Fruit fly (Drosophila melanogaster) whole organism, embryonic: ENCODE results near the gene Nf1.

Experiments
- Ada2b ChIP-seq: fragments of 200-800 bp; sonication (Bioruptor generic); IDR thresholded peaks from 2 replicates; pipeline ENCODE4 v1.3.6; 2022; ENCODE audit warnings: missing biosample characterization, missing genetic modification characterization
- CG10366 ChIP-seq: fragments of 200-800 bp; sonication (Bioruptor generic); IDR thresholded peaks from 2 replicates; pipeline ENCODE4 v1.3.6; 2022; ENCODE audit warnings: missing biosample characterization, missing genetic modification characterization
- CG11093 ChIP-seq: fragments of 200-800 bp; sonication (Bioruptor generic); IDR thresholded peaks from 3 replicates; pipeline ENCODE4 v1.3.6; 2022; ENCODE audit warnings: missing biosample characterization, missing genetic modification characterization
- CG11398 ChIP-seq: fragments of 200-800 bp; sonication (Bioruptor generic); optimal IDR thresholded peaks from 2 replicates; lab custom pipeline; 2016; ENCODE audit warnings: missing biosample characterization, missing genetic modification characterization
- CG11723 ChIP-seq: fragments of 200-800 bp; sonication (Bioruptor generic); optimal IDR thresholded peaks from 2 replicates; lab custom pipeline; 2017; ENCODE audit warnings: missing biosample characterization, mild to moderate bottlenecking, missing genetic modification characterization
- CG13287 ChIP-seq: fragments of 200-800 bp; sonication (Bioruptor generic); IDR thresholded peaks from 2 replicates; pipeline ENCODE4 v1.3.6; 2022; ENCODE audit warnings: missing biosample characterization, missing genetic modification characterization; ENCODE audit not compliant: partially characterized antibody
- CG13624 ChIP-seq: fragments of 200-800 bp; sonication (Bioruptor generic); optimal IDR thresholded peaks from 2 replicates; lab custom pipeline; 2016; ENCODE audit warnings: missing biosample characterization, missing genetic modification characterization
- CG14050 ChIP-seq: fragments of 200-800 bp; sonication (Bioruptor generic); IDR thresholded peaks from 3 replicates; pipeline ENCODE4 v1.3.6; 2022; ENCODE audit warnings: missing biosample characterization, missing genetic modification characterization
- CG15601 ChIP-seq: fragments of 200-800 bp; sonication (Bioruptor generic); optimal IDR thresholded peaks from 3 replicates; lab custom pipeline; 2019; ENCODE audit warnings: missing biosample characterization, mild to moderate bottlenecking, missing genetic modification characterization, moderate library complexity
- CG16813 ChIP-seq: fragments of 200-800 bp; sonication (Bioruptor generic); IDR thresholded peaks from 3 replicates; pipeline ENCODE4 v1.3.6; 2022; ENCODE audit warnings: missing biosample characterization, missing genetic modification characterization; ENCODE audit not compliant: partially characterized antibody
- CG17912 ChIP-seq: fragments of 200-800 bp; sonication (Bioruptor generic); optimal IDR thresholded peaks from 2 replicates; lab custom pipeline; 2018; ENCODE audit warnings: missing biosample characterization, mild to moderate bottlenecking, missing genetic modification characterization
- CG18262 ChIP-seq: fragments of 200-800 bp; optimal IDR thresholded peaks from 3 replicates; lab custom pipeline; 2019; ENCODE audit warnings: missing biosample characterization, mild to moderate bottlenecking, missing genetic modification characterization, moderate library complexity
- CG31388 ChIP-seq: fragments of 200-800 bp; sonication (Bioruptor generic); optimal IDR thresholded peaks from 2 replicates; lab custom pipeline; 2016; ENCODE audit warnings: missing biosample characterization, missing genetic modification characterization
- CG31441 ChIP-seq: fragments of 200-800 bp; sonication (Bioruptor generic); IDR thresholded peaks from 2 replicates; pipeline ENCODE4 v1.3.6; 2022; ENCODE audit warnings: missing biosample characterization, missing genetic modification characterization
- CG32767 ChIP-seq: fragments of 200-800 bp; sonication (Bioruptor generic); IDR thresholded peaks from 2 replicates; pipeline ENCODE4 v1.3.6; 2022; ENCODE audit warnings: missing biosample characterization, missing genetic modification characterization
- CG3407 ChIP-seq: fragments of 200-800 bp; sonication (Bioruptor generic); optimal IDR thresholded peaks from 2 replicates; lab custom pipeline; 2018; ENCODE audit warnings: missing biosample characterization, mild to moderate bottlenecking, missing genetic modification characterization
- CG34422 ChIP-seq: fragments of 200-800 bp; sonication (Bioruptor generic); IDR thresholded peaks from 3 replicates; pipeline ENCODE4 v1.3.6; 2022; ENCODE audit warnings: missing biosample characterization, missing genetic modification characterization
- CG6254 ChIP-seq: fragments of 200-800 bp; sonication (Bioruptor generic); optimal IDR thresholded peaks from 3 replicates; lab custom pipeline; 2017; ENCODE audit warnings: mild to moderate bottlenecking, missing biosample characterization, missing genetic modification reagents, missing genetic modification characterization
- CG7556 ChIP-seq: fragments of 200-800 bp; sonication (Bioruptor generic); optimal IDR thresholded peaks from 2 replicates; lab custom pipeline; 2017; ENCODE audit warnings: missing biosample characterization, mild to moderate bottlenecking, missing genetic modification characterization
- CG8924 ChIP-seq: fragments of 200-800 bp; optimal IDR thresholded peaks from 3 replicates; lab custom pipeline; 2019; ENCODE audit warnings: missing biosample characterization, mild to moderate bottlenecking, missing genetic modification characterization, moderate library complexity
- Dbx ChIP-seq: fragments of 200-800 bp; sonication (Bioruptor generic); IDR thresholded peaks from 3 replicates; pipeline ENCODE4 v1.3.6; 2022; ENCODE audit warnings: missing biosample characterization, missing genetic modification characterization
- Drgx ChIP-seq: fragments of 200-800 bp; sonication (Bioruptor generic); IDR thresholded peaks from 2 replicates; pipeline ENCODE4 v1.3.6; 2022; ENCODE audit warnings: missing biosample characterization, missing genetic modification characterization
- GATAe ChIP-seq: fragments of 200-800 bp; sonication (Bioruptor generic); conservative IDR thresholded peaks from 2 replicates; pipeline ENCODE4 v1.3.6; 2022; ENCODE audit warnings: missing biosample characterization, missing genetic modification characterization
- H2.0 ChIP-seq: fragments of 200-800 bp; sonication (Bioruptor generic); IDR thresholded peaks from 2 replicates; pipeline ENCODE4 v1.3.6; 2022; ENCODE audit warnings: missing biosample characterization, missing genetic modification characterization
- HLH54F ChIP-seq: fragments of 200-800 bp; sonication (Bioruptor generic); optimal IDR thresholded peaks from 3 replicates; lab custom pipeline; 2016; ENCODE audit warnings: missing biosample characterization, missing genetic modification characterization
- Hr3 ChIP-seq: fragments of 200-800 bp; sonication (Bioruptor generic); optimal IDR thresholded peaks from 3 replicates; lab custom pipeline; 2016; ENCODE audit warnings: missing biosample characterization, missing genetic modification characterization
- NFAT ChIP-seq: fragments of 200-800 bp; sonication (Bioruptor generic); IDR thresholded peaks from 2 replicates; pipeline ENCODE4 v1.3.6; 2022; ENCODE audit warnings: missing biosample characterization, missing genetic modification characterization
- Poxn ChIP-seq: fragments of 200-800 bp; sonication (Bioruptor generic); IDR thresholded peaks from 2 replicates; pipeline ENCODE4 v1.3.6; 2022; ENCODE audit warnings: missing biosample characterization, missing genetic modification characterization
- Ravus ChIP-seq: fragments of 200-800 bp; sonication (Bioruptor generic); IDR thresholded peaks from 2 replicates; pipeline ENCODE4 v1.3.6; 2022; ENCODE audit warnings: missing biosample characterization, missing genetic modification characterization
- aop ChIP-seq: fragments of 200-800 bp; sonication (Bioruptor generic); IDR thresholded peaks from 2 replicates; pipeline ENCODE4 v1.3.6; 2022; ENCODE audit warnings: missing biosample characterization, missing genetic modification characterization
- az2 ChIP-seq: fragments of 200-800 bp; sonication (Bioruptor generic); optimal IDR thresholded peaks from 3 replicates; lab custom pipeline; 2016; ENCODE audit warnings: missing biosample characterization, missing genetic modification characterization
- bcd ChIP-seq: fragments of 200-800 bp; sonication (Bioruptor generic); optimal IDR thresholded peaks from 2 replicates; lab custom pipeline; 2017; ENCODE audit warnings: missing biosample characterization, mild to moderate bottlenecking, missing genetic modification characterization
- btn ChIP-seq: fragments of 200-800 bp; sonication (Bioruptor generic); optimal IDR thresholded peaks from 2 replicates; lab custom pipeline; 2016; ENCODE audit warnings: missing biosample characterization, missing genetic modification characterization
- cato ChIP-seq: fragments of 200-800 bp; sonication (Bioruptor generic); optimal IDR thresholded peaks from 2 replicates; lab custom pipeline; 2016; ENCODE audit warnings: missing biosample characterization, missing genetic modification characterization, borderline replicate concordance
- chm ChIP-seq: fragments of 200-800 bp; sonication (Bioruptor generic); IDR thresholded peaks from 2 replicates; pipeline ENCODE4 v1.3.6; 2022; ENCODE audit warnings: missing biosample characterization, missing genetic modification characterization
- crc ChIP-seq: fragments of 200-800 bp; sonication (Bioruptor generic); optimal IDR thresholded peaks from 2 replicates; lab custom pipeline; 2016; ENCODE audit warnings: missing biosample characterization, missing genetic modification characterization
- danr ChIP-seq: fragments of 200-800 bp; sonication (Bioruptor generic); IDR thresholded peaks from 2 replicates; pipeline ENCODE4 v1.3.6; 2022; ENCODE audit warnings: missing biosample characterization, missing genetic modification characterization
- dpn ChIP-seq, 2 experiments: fragments of 200-800 bp; sonication (Bioruptor generic); optimal IDR thresholded peaks; 3 replicates each; lab custom pipeline; 2016; ENCODE audit warnings: missing biosample characterization in 2 of 2, missing genetic modification characterization in 2 of 2
- fd64A ChIP-seq: fragments of 200-800 bp; sonication (Bioruptor generic); optimal IDR thresholded peaks from 3 replicates; lab custom pipeline; 2018; ENCODE audit warnings: missing biosample characterization, mild to moderate bottlenecking, missing genetic modification characterization
- gcm ChIP-seq: fragments of 200-800 bp; sonication (Bioruptor generic); optimal IDR thresholded peaks from 2 replicates; lab custom pipeline; 2019; ENCODE audit warnings: missing biosample characterization, mild to moderate bottlenecking, missing genetic modification characterization, moderate library complexity
- grau ChIP-seq: fragments of 200-800 bp; optimal IDR thresholded peaks from 3 replicates; lab custom pipeline; 2019; ENCODE audit warnings: missing biosample characterization, mild to moderate bottlenecking, missing genetic modification characterization, moderate library complexity
- grn ChIP-seq: fragments of 200-800 bp; sonication (Bioruptor generic); optimal IDR thresholded peaks from 3 replicates; lab custom pipeline; 2017; ENCODE audit warnings: missing biosample characterization, missing genetic modification characterization
- gsb ChIP-seq: fragments of 200-800 bp; sonication (Bioruptor generic); IDR thresholded peaks from 2 replicates; pipeline ENCODE4 v1.3.6; 2022; ENCODE audit warnings: missing biosample characterization, missing genetic modification characterization
- nau ChIP-seq: fragments of 200-800 bp; sonication (Bioruptor generic); optimal IDR thresholded peaks from 3 replicates; lab custom pipeline; 2017; ENCODE audit warnings: missing biosample characterization, mild to moderate bottlenecking, missing genetic modification characterization, missing genetic modification reagents
- pros ChIP-seq: fragments of 200-800 bp; sonication (Bioruptor generic); optimal IDR thresholded peaks from 3 replicates; lab custom pipeline; 2019; ENCODE audit warnings: missing biosample characterization, mild to moderate bottlenecking, missing genetic modification characterization, moderate library complexity
- run ChIP-seq: fragments of 200-800 bp; sonication (Bioruptor generic); optimal IDR thresholded peaks from 3 replicates; lab custom pipeline; 2018; ENCODE audit warnings: missing biosample characterization, mild to moderate bottlenecking, missing genetic modification characterization
- sens-2 ChIP-seq: fragments of 200-800 bp; sonication (Bioruptor generic); IDR thresholded peaks from 2 replicates; pipeline ENCODE4 v1.3.6; 2022; ENCODE audit warnings: missing biosample characterization, missing genetic modification characterization
- sisA ChIP-seq: fragments of 200-800 bp; sonication (Bioruptor generic); IDR thresholded peaks from 2 replicates; pipeline ENCODE4 v1.3.6; 2022; ENCODE audit warnings: missing biosample characterization, missing genetic modification characterization
- tup ChIP-seq: fragments of 200-800 bp; sonication (Bioruptor generic); optimal IDR thresholded peaks from 2 replicates; lab custom pipeline; 2016; ENCODE audit warnings: missing biosample characterization, mild to moderate bottlenecking, missing genetic modification characterization, moderate library complexity
- zen ChIP-seq: fragments of 200-800 bp; sonication (Bioruptor generic); optimal IDR thresholded peaks from 3 replicates; lab custom pipeline; 2018; ENCODE audit warnings: missing biosample characterization, mild to moderate bottlenecking, missing genetic modification characterization, moderate library complexity

The Nf1 gene

dm6 chr3R:25996197-25997005, 13.6 kb downstream of the Nf1 start, which contains the start of gene CG43116 (continued):
- TF ChIP-seq sens-2 (GFP tag; lab: Robert Waterston, UW) (peak; percentile 83), grau (tag; lab: Kevin White, UChicago) (peak; percentile 85), run (tag; lab: Kevin White, UChicago) (peak; percentile 62), chm (GFP tag; lab: Robert Waterston, UW) (peak; percentile 87), gcm (GFP tag; lab: Kevin White, UChicago) (peak; percentile 96), CG11093 (GFP tag; lab: Robert Waterston, UW) (peak; percentile 73; the same call in 2 of the 3 replicates), Drgx (peak; percentile 83), HLH54F (GFP tag; lab: Kevin White, UChicago) (peak; percentile 37), CG16813 (GFP tag; lab: Robert Waterston, UW) (no peak; the same call in 2 of the 3 replicates), CG8924 (tag; lab: Kevin White, UChicago) (peak; percentile 88), CG14050 (peak; percentile 49), fd64A (peak; percentile 65), CG13287 (GFP tag; lab: Robert Waterston, UW) (no peak), Hr3 (peak; percentile 91), aop (GFP tag; lab: Robert Waterston, UW) (peak; percentile 28; the same call in 1 of the 2 replicates), CG18262 (tag; lab: Kevin White, UChicago) (peak; percentile 95), az2 (GFP tag; lab: Kevin White, UChicago) (peak; percentile 91), CG11723 (no peak), CG6254 (GFP tag; lab: Kevin White, UChicago) (peak; percentile 88), CG3407 (GFP tag; lab: Kevin White, UChicago) (peak; percentile 89), CG10366 (GFP tag; lab: Robert Waterston, UW) (peak; percentile 52; the same call in 1 of the 2 replicates), Poxn (no peak), nau (GFP tag; lab: Kevin White, UChicago) (no peak), gsb (no peak), H2.0 (GFP tag; lab: Robert Waterston, UW) (peak; percentile 77), tup (GFP tag; lab: Kevin White, UChicago) (peak; percentile 67), CG31441 (no peak), CG34422 (GFP tag; lab: Robert Waterston, UW) (peak; percentile 77; the same call in 2 of the 3 replicates), Ravus (GFP tag; lab: Robert Waterston, UW) (peak; percentile 32; the same call in 1 of the 2 replicates), bcd (GFP tag; lab: Kevin White, UChicago) (no peak), GATAe (no peak), btn (GFP tag; lab: Kevin White, UChicago) (peak; percentile 52), CG7556 (peak; percentile 83), CG11398 (GFP tag; lab: Kevin White, UChicago) (peak; percentile 35), cato (GFP tag; lab: Kevin White, UChicago) (peak; percentile 81), NFAT (GFP tag; lab: Robert Waterston, UW) (no peak), CG13624 (GFP tag; lab: Kevin White, UChicago) (no peak), danr (GFP tag; lab: Robert Waterston, UW) (peak; percentile 73), CG31388 (peak; percentile 34), Ada2b (peak; percentile 67; the same call in 1 of the 2 replicates), CG32767 (GFP tag; lab: Robert Waterston, UW) (peak; percentile 72), pros (GFP tag; lab: Kevin White, UChicago) (peak; percentile 79), crc (peak; percentile 24), grn (GFP tag; lab: Kevin White, UChicago) (peak; percentile 29), dpn (GFP tag; optimal IDR thresholded peaks at IDR 0.05; lab: Kevin White, UChicago) (peak; percentile 68 to 82), CG15601 (tag; lab: Kevin White, UChicago) (peak; percentile 89), sisA (GFP tag; lab: Robert Waterston, UW) (peak; percentile 84), CG17912 (GFP tag; lab: Kevin White, UChicago) (no peak), Dbx (no peak), zen (tag; lab: Kevin White, UChicago) (peak; percentile 96)
